Worm (Caenorhabditis elegans) whole organism, L1 larva: ENCODE measurements around the gene fbxa-55.

Source experiments
- C04F5.9 ChIP-seq: sonication (generic microtip); optimal IDR thresholded peaks from 2 replicates; lab custom pipeline; 2016; ENCODE audit warnings: missing genetic modification characterization, missing compliant biosample characterization
- C16A3.4 ChIP-seq: fragments of 150-350 bp; optimal IDR thresholded peaks from 2 replicates; lab custom pipeline; 2014; ENCODE audit warnings: missing biosample characterization, missing genetic modification characterization
- C34B4.2 ChIP-seq: sonication (generic microtip); optimal IDR thresholded peaks from 2 replicates; lab custom pipeline; 2017; ENCODE audit warnings: mild to moderate bottlenecking, missing genetic modification characterization, missing compliant biosample characterization
- Y116A8C.19 ChIP-seq: sonication (generic microtip); optimal IDR thresholded peaks from 2 replicates; lab custom pipeline; 2016; ENCODE audit warnings: missing compliant biosample characterization, missing genetic modification characterization, borderline replicate concordance
- aha-1 ChIP-seq: fragments of 150-350 bp; optimal IDR thresholded peaks from 2 replicates; lab custom pipeline; 2014; ENCODE audit warnings: missing biosample characterization, missing genetic modification characterization
- aly-2 ChIP-seq: fragments of 150-350 bp; optimal IDR thresholded peaks from 2 replicates; lab custom pipeline; 2014; ENCODE audit warnings: missing biosample characterization, missing genetic modification characterization
- blmp-1 ChIP-seq: fragments of 150-350 bp; optimal IDR thresholded peaks from 2 replicates; lab custom pipeline; 2014; ENCODE audit warnings: missing biosample characterization, missing genetic modification characterization
- ceh-63 ChIP-seq: fragments of 200-800 bp; sonication (Bioruptor generic); optimal IDR thresholded peaks from 2 replicates; lab custom pipeline; 2018; ENCODE audit warnings: mild to moderate bottlenecking, missing genetic modification characterization, missing compliant biosample characterization
- ceh-8 ChIP-seq: fragments of 200-800 bp; sonication (Bioruptor generic); optimal IDR thresholded peaks from 2 replicates; lab custom pipeline; 2018; ENCODE audit warnings: mild to moderate bottlenecking, missing genetic modification characterization, moderate library complexity, missing compliant biosample characterization
- ceh-82 ChIP-seq, 3 experiments: fragments of 150-350 bp in 1 of 3; sonication (generic microtip) in 2 of 3; optimal IDR thresholded peaks; 2 replicates each; lab custom pipeline; 2014 to 2017; ENCODE audit warnings: missing biosample characterization in 3 of 3, missing genetic modification characterization in 3 of 3
- ces-1 ChIP-seq: fragments of 150-350 bp; optimal IDR thresholded peaks from 2 replicates; lab custom pipeline; 2014; ENCODE audit warnings: missing biosample characterization, missing genetic modification reagents, missing genetic modification characterization
- dsc-1 ChIP-seq: sonication (generic microtip); optimal IDR thresholded peaks from 2 replicates; lab custom pipeline; 2016; ENCODE audit warnings: mild to moderate bottlenecking, missing genetic modification characterization, missing compliant biosample characterization
- efl-1 ChIP-seq, 4 experiments: fragments of 150-350 bp; optimal IDR thresholded peaks in 3 of 4; peaks in 1 of 4; 1 replicate in 1 of 4; 2 replicates in 3 of 4; lab custom pipeline; 2014; ENCODE audit warnings: missing biosample characterization in 2 of 4, missing genetic modification characterization in 2 of 4, missing genetic modification reagents in 2 of 4
- egl-13 ChIP-seq: sonication (generic microtip); optimal IDR thresholded peaks from 2 replicates; lab custom pipeline; 2016; ENCODE audit warnings: missing genotype, missing genetic modification reagents, missing genetic modification characterization, missing compliant biosample characterization
- egl-27 ChIP-seq, 2 experiments: fragments of 150-350 bp in 1 of 2; sonication (generic microtip); optimal IDR thresholded peaks; 3 replicates each; lab custom pipeline; 2017 to 2018; ENCODE audit warnings: missing biosample characterization in 2 of 2, missing genetic modification characterization in 2 of 2, missing genetic modification reagents in 2 of 2
- elt-2 ChIP-seq: sonication (generic microtip); optimal IDR thresholded peaks from 2 replicates; lab custom pipeline; 2016; ENCODE audit warnings: missing genetic modification characterization, mild to moderate bottlenecking, inconsistent platforms, missing compliant biosample characterization, missing genetic modification reagents
- ets-5 ChIP-seq: fragments of 200-800 bp; sonication (Bioruptor generic); IDR thresholded peaks from 2 replicates; pipeline ENCODE4 v1.3.6; 2022; ENCODE audit warnings: missing genetic modification characterization, missing compliant biosample characterization
- fkh-10 ChIP-seq: sonication (generic microtip); optimal IDR thresholded peaks from 2 replicates; lab custom pipeline; 2017; ENCODE audit warnings: missing biosample characterization, missing genetic modification reagents, missing genetic modification characterization
- fos-1 ChIP-seq: fragments of 150-350 bp; optimal IDR thresholded peaks from 2 replicates; lab custom pipeline; 2014; ENCODE audit warnings: missing biosample characterization, missing genetic modification characterization
- grh-1 ChIP-seq: fragments of 200-800 bp; sonication (Bioruptor generic); IDR thresholded peaks from 2 replicates; pipeline ENCODE4 v1.3.6; 2022; ENCODE audit warnings: missing genetic modification reagents, missing genetic modification characterization, missing compliant biosample characterization
- hlh-4 ChIP-seq: sonication (generic microtip); optimal IDR thresholded peaks from 2 replicates; lab custom pipeline; 2016; ENCODE audit warnings: mild to moderate bottlenecking, missing genetic modification characterization, missing compliant biosample characterization
- hpl-2 ChIP-seq: fragments of 150-350 bp; optimal IDR thresholded peaks from 2 replicates; lab custom pipeline; 2014; ENCODE audit warnings: missing biosample characterization, missing genetic modification reagents, missing genetic modification characterization
- jun-1 ChIP-seq: fragments of 150-350 bp; optimal IDR thresholded peaks from 2 replicates; lab custom pipeline; 2014; ENCODE audit warnings: missing biosample characterization, missing genetic modification reagents, missing genetic modification characterization
- lin-13 ChIP-seq: fragments of 150-350 bp; optimal IDR thresholded peaks from 2 replicates; lab custom pipeline; 2014; ENCODE audit warnings: missing biosample characterization, missing genetic modification reagents, missing genetic modification characterization
- lin-14 ChIP-seq: fragments of 200-800 bp; sonication (Bioruptor generic); optimal IDR thresholded peaks from 2 replicates; lab custom pipeline; 2018; ENCODE audit warnings: mild to moderate bottlenecking, missing genetic modification characterization, moderate library complexity, missing compliant biosample characterization
- lin-35 ChIP-seq, 2 experiments: fragments of 150-350 bp; optimal IDR thresholded peaks; 2 replicates each; lab custom pipeline; 2014; ENCODE audit warnings: missing biosample characterization in 2 of 2, missing genetic modification characterization in 2 of 2, missing genetic modification reagents in 2 of 2
- lin-39 ChIP-seq: fragments of 150-350 bp; optimal IDR thresholded peaks from 2 replicates; lab custom pipeline; 2014; ENCODE audit warnings: missing biosample characterization, missing genetic modification reagents, missing genetic modification characterization
- lsy-2 ChIP-seq, 2 experiments: fragments of 150-350 bp; optimal IDR thresholded peaks; 2 replicates each; lab custom pipeline; 2014; ENCODE audit warnings: missing biosample characterization in 2 of 2, missing genetic modification characterization in 2 of 2
- mdl-1 ChIP-seq, 2 experiments: fragments of 150-350 bp; optimal IDR thresholded peaks; 2 replicates each; lab custom pipeline; 2014 to 2017; ENCODE audit warnings: missing biosample characterization in 2 of 2, missing genetic modification characterization in 2 of 2, inconsistent platforms in 1 of 2
- mef-2 ChIP-seq: fragments of 150-350 bp; optimal IDR thresholded peaks from 2 replicates; lab custom pipeline; 2014; ENCODE audit warnings: missing biosample characterization, missing genetic modification characterization
- nhr-11 ChIP-seq: fragments of 150-350 bp; optimal IDR thresholded peaks from 2 replicates; lab custom pipeline; 2014; ENCODE audit warnings: missing biosample characterization, missing genetic modification characterization
- nhr-12 ChIP-seq: sonication (generic microtip); optimal IDR thresholded peaks from 2 replicates; lab custom pipeline; 2017; ENCODE audit warnings: missing biosample characterization, missing genetic modification characterization
- nhr-47 ChIP-seq: sonication (generic microtip); optimal IDR thresholded peaks from 2 replicates; lab custom pipeline; 2016; ENCODE audit warnings: mild to moderate bottlenecking, missing genetic modification characterization, moderate library complexity, missing compliant biosample characterization
- nhr-71 ChIP-seq: sonication (generic microtip); optimal IDR thresholded peaks from 2 replicates; lab custom pipeline; 2016; ENCODE audit warnings: mild to moderate bottlenecking, missing genetic modification characterization, moderate library complexity, missing compliant biosample characterization
- nhr-76 ChIP-seq: sonication (generic microtip); optimal IDR thresholded peaks from 2 replicates; lab custom pipeline; 2017; ENCODE audit warnings: missing biosample characterization, missing genetic modification characterization
- nhr-84 ChIP-seq: sonication (generic microtip); optimal IDR thresholded peaks from 2 replicates; lab custom pipeline; 2017; ENCODE audit warnings: missing biosample characterization, missing genetic modification characterization
- nhr-85 ChIP-seq: sonication (generic microtip); peaks from one replicate; lab custom pipeline; 2016; ENCODE audit warnings: missing genetic modification characterization, inconsistent platforms, missing compliant biosample characterization
- pag-3 ChIP-seq: sonication (generic microtip); optimal IDR thresholded peaks from 2 replicates; lab custom pipeline; 2017; ENCODE audit warnings: missing genetic modification characterization, mild to moderate bottlenecking, missing compliant biosample characterization, antibody characterized with exemption, borderline replicate concordance; ENCODE audit not compliant: insufficient read depth
- rnt-1 ChIP-seq: sonication (generic microtip); optimal IDR thresholded peaks from 2 replicates; lab custom pipeline; 2016; ENCODE audit warnings: mild to moderate bottlenecking, missing genetic modification characterization, moderate library complexity, missing compliant biosample characterization
- skn-1 ChIP-seq: fragments of 150-350 bp; optimal IDR thresholded peaks from 2 replicates; lab custom pipeline; 2014; ENCODE audit warnings: missing biosample characterization, missing genetic modification characterization
- snpc-4 ChIP-seq: fragments of 150-350 bp; optimal IDR thresholded peaks from 2 replicates; lab custom pipeline; 2014; ENCODE audit warnings: missing biosample characterization, missing genetic modification characterization
- snu-23 ChIP-seq: sonication (generic microtip); optimal IDR thresholded peaks from 2 replicates; lab custom pipeline; 2016; ENCODE audit warnings: missing genetic modification characterization, missing compliant biosample characterization
- sox-4 ChIP-seq: sonication (generic microtip); optimal IDR thresholded peaks from 2 replicates; lab custom pipeline; 2016; ENCODE audit warnings: missing genetic modification characterization, missing compliant biosample characterization
- sup-37 ChIP-seq: fragments of 200-800 bp; sonication (Bioruptor generic); optimal IDR thresholded peaks from 2 replicates; lab custom pipeline; 2018; ENCODE audit warnings: mild to moderate bottlenecking, missing genetic modification characterization, missing compliant biosample characterization
- unc-62 ChIP-seq: fragments of 150-350 bp; optimal IDR thresholded peaks from 2 replicates; lab custom pipeline; 2014; ENCODE audit warnings: missing biosample characterization, missing genetic modification reagents, missing genetic modification characterization
- vab-15 ChIP-seq: sonication (generic microtip); optimal IDR thresholded peaks from 2 replicates; lab custom pipeline; 2017; ENCODE audit warnings: missing genotype, mild to moderate bottlenecking, missing genetic modification characterization, missing compliant biosample characterization
- xbp-1 ChIP-seq: sonication (generic microtip); optimal IDR thresholded peaks from 2 replicates; lab custom pipeline; 2016; ENCODE audit warnings: missing genetic modification characterization, missing compliant biosample characterization
- zip-4 ChIP-seq: fragments of 200-800 bp; sonication (Bioruptor generic); optimal IDR thresholded peaks from 2 replicates; lab custom pipeline; 2018; ENCODE audit warnings: mild to moderate bottlenecking, missing genetic modification characterization, moderate library complexity, missing compliant biosample characterization
- ztf-4 ChIP-seq: fragments of 150-350 bp; optimal IDR thresholded peaks from 2 replicates; lab custom pipeline; 2014; ENCODE audit warnings: missing biosample characterization, missing genetic modification characterization

The fbxa-55 gene

DNA sequence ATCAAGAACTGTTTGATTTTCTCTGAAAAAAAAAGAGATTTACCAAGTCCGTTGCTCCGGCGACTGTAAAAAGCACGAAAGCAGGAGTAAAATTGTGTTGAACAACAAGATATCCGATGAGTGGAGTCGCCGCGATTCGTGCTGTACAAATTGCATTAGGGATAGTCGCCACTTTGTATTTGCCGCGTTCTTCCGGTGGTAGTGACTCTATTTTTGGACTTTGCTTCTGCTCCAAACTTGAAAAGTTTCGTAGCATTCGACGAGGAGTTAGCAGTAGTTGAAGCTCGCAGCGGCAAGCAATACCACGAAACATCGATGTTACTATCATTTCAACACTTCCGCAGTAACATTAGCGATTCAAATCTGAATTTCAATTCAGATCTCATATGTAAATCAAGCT lies 26.3 kb downstream of the fbxa-55 start, which contains the start of gene crls-1:
Gene crls-1 (minus strand): TSS at position 363 of the 400 bp plus-strand sequence.
- no peak for TF ChIP-seq lin-39 (tag; lab: Kevin White, UChicago)
- TF ChIP-seq nhr-47 (tag; lab: Kevin White, UChicago): peak; percentile 3
- TF ChIP-seq skn-1 (tag; lab: Kevin White, UChicago): no peak
- no peak for TF ChIP-seq grh-1
- no peak for TF ChIP-seq nhr-84 (tag; lab: Kevin White, UChicago)
- no peak for TF ChIP-seq nhr-71 (tag; lab: Kevin White, UChicago)
- TF ChIP-seq lsy-2 (tag; optimal IDR thresholded peaks at IDR 0.05; lab: Kevin White, UChicago): peak in 1 of 2 experiments; percentile 4
- no peak for TF ChIP-seq ceh-82 (tag; optimal IDR thresholded peaks at IDR 0.05; lab: Kevin White, UChicago)
- peak; percentile 14 for TF ChIP-seq nhr-85
- TF ChIP-seq C04F5.9 (tag; lab: Kevin White, UChicago): no peak
- no peak for TF ChIP-seq ztf-4 (tag; lab: Kevin White, UChicago)
- peak; percentile 7 for TF ChIP-seq rnt-1 (tag; lab: Kevin White, UChicago)
- TF ChIP-seq mef-2 (tag; lab: Kevin White, UChicago): no peak
- no peak for TF ChIP-seq snu-23 (GFP tag; lab: Kevin White, UChicago)

ce11 chrIII:907990-908389 lies 27.9 kb downstream of the fbxa-55 start:
- TF ChIP-seq ces-1 (GFP tag; lab: Kevin White, UChicago) (no peak), ceh-82 (tag; optimal IDR thresholded peaks at IDR 0.05; lab: Kevin White, UChicago) (no peak), blmp-1 (peak; percentile 61), lin-14 (GFP tag; lab: Kevin White, UChicago) (peak; percentile 36), fkh-10 (no peak), C34B4.2 (no peak), aly-2 (tag; lab: Kevin White, UChicago) (no peak), mef-2 (tag; lab: Kevin White, UChicago) (no peak), lin-35 (GFP tag; optimal IDR thresholded peaks at IDR 0.05; lab: Kevin White, UChicago) (no peak), ceh-63 (no peak), nhr-76 (tag; lab: Kevin White, UChicago) (no peak), vab-15 (tag; lab: Kevin White, UChicago) (no peak), nhr-47 (tag; lab: Kevin White, UChicago) (no peak), snu-23 (GFP tag; lab: Kevin White, UChicago) (peak; percentile 5), pag-3 (no peak), nhr-85 (no peak), snpc-4 (tag; lab: Kevin White, UChicago) (no peak), sup-37 (GFP tag; lab: Kevin White, UChicago) (no peak), lin-13 (no peak), lsy-2 (tag; optimal IDR thresholded peaks at IDR 0.05; lab: Kevin White, UChicago) (peak in 1 of 2 experiments; percentile 45), nhr-11 (tag; lab: Kevin White, UChicago) (no peak), mdl-1 (tag; optimal IDR thresholded peaks at IDR 0.05; lab: Kevin White, UChicago) (no peak), ceh-8 (no peak), elt-2 (tag; lab: Kevin White, UChicago) (no peak), C16A3.4 (tag; lab: Kevin White, UChicago) (no peak), hlh-4 (tag; lab: Kevin White, UChicago) (no peak), nhr-12 (no peak), fos-1 (tag; lab: Kevin White, UChicago) (peak; percentile 94), unc-62 (GFP tag; lab: Kevin White, UChicago) (no peak), xbp-1 (no peak), Y116A8C.19 (tag; lab: Kevin White, UChicago) (no peak), ets-5 (GFP tag; lab: Robert Waterston, UW) (no peak), sox-4 (tag; lab: Kevin White, UChicago) (no peak), egl-13 (tag; lab: Kevin White, UChicago) (no peak), aha-1 (no peak), hpl-2 (GFP tag; lab: Kevin White, UChicago) (no peak), C04F5.9 (tag; lab: Kevin White, UChicago) (no peak), efl-1 (optimal IDR thresholded peaks at IDR 0.05; lab: Kevin White, UChicago) (peak; percentile 6 to 49), efl-1 (GFP tag; optimal IDR thresholded peaks at IDR 0.05 in 1 of 2; lab: Kevin White, UChicago) (peak in 1 of 2 experiments; percentile 7), dsc-1 (tag; lab: Kevin White, UChicago) (no peak), jun-1 (tag; lab: Kevin White, UChicago) (peak; percentile 71), zip-4 (GFP tag; lab: Kevin White, UChicago) (no peak), egl-27 (tag; optimal IDR thresholded peaks at IDR 0.05; lab: Kevin White, UChicago) (no peak)
